Fruit fly (Drosophila melanogaster) S2 (cell line): ENCODE measurements around the gene asl.

Experiments used
- CG8478 ChIP-seq: fragments of >200 bp; optimal IDR thresholded peaks from 2 replicates; lab custom pipeline; 2018
- CTCF ChIP-seq, 2 experiments: fragments of >200 bp; optimal IDR thresholded peaks; 2 replicates each; lab custom pipeline; 2018

- TF ChIP-seq CG8478 (lab: Kevin White, UChicago) (no peak), CTCF (optimal IDR thresholded peaks at IDR 0.05; lab: Kevin White, UChicago) (no peak)
Measured at dm6 chr3R:5615484-5615883, 9.1 kb upstream of the asl start.
